Fruit fly (Drosophila melanogaster): ENCODE results near the gene Deaf1.

Deaf1 gene

DNA sequence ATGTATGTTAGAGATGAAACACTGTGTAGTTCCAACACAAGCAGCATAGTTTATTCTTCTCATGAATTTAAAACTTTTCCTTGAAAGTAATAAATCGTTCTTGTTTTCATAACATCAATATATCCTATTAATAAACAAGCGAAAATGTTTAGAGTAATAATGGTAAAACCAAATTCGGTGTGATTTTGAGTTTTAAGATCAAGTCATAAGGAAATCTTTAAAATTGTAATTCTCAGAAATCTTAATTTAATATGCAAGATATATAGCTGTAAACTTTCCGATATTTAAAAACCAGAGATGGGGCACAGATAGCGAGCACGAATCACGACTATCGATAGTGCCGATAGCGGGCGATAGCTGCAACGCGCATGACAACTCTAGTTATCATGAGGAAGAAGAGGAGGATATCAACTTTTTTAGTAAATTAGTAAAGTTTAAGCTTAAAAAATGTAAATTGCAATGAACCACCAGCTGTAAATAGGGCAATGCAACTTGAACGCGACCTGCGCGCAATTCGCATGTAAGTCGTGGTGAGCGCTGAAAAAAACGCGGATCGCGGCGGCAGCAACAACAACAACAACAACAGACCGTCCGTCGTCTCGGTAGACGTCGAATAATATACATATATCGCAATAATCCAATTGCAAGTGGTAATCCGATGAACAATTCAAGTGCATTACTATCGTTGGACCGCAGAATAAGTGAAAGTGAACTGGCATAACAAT lies at the start of gene Deaf1, which contains the start of gene Fibp (continued):
- TF ChIP-seq Nf-YB (GFP tag; optimal IDR thresholded peaks at IDR 0.05) (peak; percentile 35), stwl (tag; optimal IDR thresholded peaks at IDR 0.05) (peak; percentile 48), CG3163 (GFP tag; optimal IDR thresholded peaks at IDR 0.05) (peak; percentile 56), CG10462 (GFP tag; optimal IDR thresholded peaks at IDR 0.05) (peak; percentile 46), CrebB (tag; optimal IDR thresholded peaks at IDR 0.05) (no peak), CG6689 (GFP tag; IDR thresholded peaks at IDR 0.05) (peak; percentile 55), grau (tag; optimal IDR thresholded peaks at IDR 0.05) (peak; percentile 79), Hand (GFP tag; optimal IDR thresholded peaks at IDR 0.05) (no peak), E2f1 (GFP tag; IDR thresholded peaks at IDR 0.05) (0 out of 2 replicates have a peak, but pooled peaks have one; percentile 49), HLH54F (GFP tag; optimal IDR thresholded peaks at IDR 0.05) (peak; percentile 88), trem (tag; optimal IDR thresholded peaks at IDR 0.05) (peak; percentile 67), bigmax (GFP tag; optimal IDR thresholded peaks at IDR 0.05) (no peak), CG6683 (GFP tag; optimal IDR thresholded peaks at IDR 0.05) (peak; percentile 16), CG3281 (GFP tag; optimal IDR thresholded peaks at IDR 0.05) (peak; percentile 67), Nf-YC (tag; optimal IDR thresholded peaks at IDR 0.05) (peak; percentile 75), CG30431 (GFP tag; optimal IDR thresholded peaks at IDR 0.05) (peak; percentile 46), jigr1 (GFP tag; IDR thresholded peaks at IDR 0.05) (0 out of 3 replicates have a peak, but pooled peaks have one; percentile 47), CG6175 (GFP tag; IDR thresholded peaks at IDR 0.05) (peak; percentile 42; the same call in 1 of the 3 replicates), gce (GFP tag; IDR thresholded peaks at IDR 0.05) (no peak; the same call in 2 of the 3 replicates), CG4360 (GFP tag; IDR thresholded peaks at IDR 0.05) (peak; percentile 96), sens (GFP tag) (peak; percentile 94), CG1024 (GFP tag; IDR thresholded peaks at IDR 0.05) (no peak), Elba2 (GFP tag; optimal IDR thresholded peaks at IDR 0.05) (peak; percentile 95), CG10366 (GFP tag; IDR thresholded peaks at IDR 0.05) (peak; percentile 48; the same call in 1 of the 2 replicates), ash1 (GFP tag; optimal IDR thresholded peaks at IDR 0.05) (no peak), ab (GFP tag; optimal IDR thresholded peaks at IDR 0.05) (peak; percentile 52), CG11456 (GFP tag; IDR thresholded peaks at IDR 0.05) (peak; percentile 81), h (optimal IDR thresholded peaks at IDR 0.05) (no peak), CG30020 (tag; optimal IDR thresholded peaks at IDR 0.05) (peak; percentile 78), Opbp (GFP tag; IDR thresholded peaks at IDR 0.05; ENCODE audit: partially characterized antibody) (peak; percentile 98), CG8924 (tag; optimal IDR thresholded peaks at IDR 0.05) (peak; percentile 84), hth (optimal IDR thresholded peaks at IDR 0.05) (no peak), trh (GFP tag; optimal IDR thresholded peaks at IDR 0.05) (peak; percentile 57), gcm (GFP tag; optimal IDR thresholded peaks at IDR 0.05) (peak; percentile 45), psq (GFP tag; optimal IDR thresholded peaks at IDR 0.05) (peak; percentile 39), Kr (GFP tag; optimal IDR thresholded peaks at IDR 0.05) (no peak), tup (GFP tag; optimal IDR thresholded peaks at IDR 0.05) (no peak), unc-4 (GFP tag; IDR thresholded peaks at IDR 0.05; ENCODE audit: partially characterized antibody) (peak; percentile 92), fd64A (GFP tag; optimal IDR thresholded peaks at IDR 0.05) (no peak), gsb (GFP tag; IDR thresholded peaks at IDR 0.05) (no peak), Six4 (GFP tag; optimal IDR thresholded peaks at IDR 0.05) (peak; percentile 60), Eip74EF (GFP tag; optimal IDR thresholded peaks at IDR 0.05) (peak in 1 of 2 experiments; percentile 3), lbe (GFP tag; optimal IDR thresholded peaks at IDR 0.05) (peak; percentile 29), CG11723 (GFP tag; optimal IDR thresholded peaks at IDR 0.05) (no peak), Trl (optimal IDR thresholded peaks at IDR 0.05) (no peak), Trl (GFP tag; optimal IDR thresholded peaks at IDR 0.05) (peak; percentile 79), dati (GFP tag; IDR thresholded peaks at IDR 0.05) (no peak), Abd-B (GFP tag; optimal IDR thresholded peaks at IDR 0.05) (peak; percentile 87), ac (GFP tag; optimal IDR thresholded peaks at IDR 0.05) (no peak), CG15601 (tag; optimal IDR thresholded peaks at IDR 0.05) (peak; percentile 65)

All from whole organism, embryonic.